Fruit fly (Drosophila melanogaster): ENCODE data around the gene spz3.

Gene spz3

DNA sequence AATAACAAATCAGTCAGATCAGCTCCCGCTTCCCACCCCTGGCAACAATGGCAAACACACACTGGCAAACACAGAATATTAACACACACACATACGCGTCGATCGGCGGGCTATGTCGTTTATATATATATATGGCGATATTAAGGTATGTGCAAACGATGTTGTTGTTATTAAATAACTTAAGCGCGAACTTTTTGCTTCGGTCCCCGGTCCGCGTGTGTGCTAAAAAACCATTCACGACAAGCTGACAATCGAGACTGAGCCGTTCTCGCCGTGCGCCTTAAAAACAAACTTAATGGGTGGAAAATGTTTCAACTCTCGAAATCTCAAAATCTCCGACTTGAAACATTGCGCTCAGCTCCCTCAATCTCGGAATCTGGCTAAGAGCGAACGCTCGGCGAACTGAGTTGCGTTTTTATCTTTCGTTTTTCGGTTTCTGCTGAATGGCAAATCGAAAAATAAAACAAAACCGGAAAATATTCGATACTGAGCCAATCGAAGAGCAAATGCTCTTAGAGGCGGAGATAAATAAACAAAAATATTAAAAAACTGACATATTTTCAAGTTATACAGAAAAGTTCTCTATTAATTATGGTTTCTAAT lies at the start of gene spz3:
Gene spz3 (minus strand): TSS at position 261 of the 603 bp plus-strand sequence.
- TF ChIP-seq CG14655 (GFP tag; optimal IDR thresholded peaks at IDR 0.05) = peak; percentile 5
- peak; percentile 87 for TF ChIP-seq CG13204 (GFP tag; optimal IDR thresholded peaks at IDR 0.05)
- peak; percentile 54; the same call in 1 of the 2 replicates for TF ChIP-seq rn (GFP tag; IDR thresholded peaks at IDR 0.05)
- TF ChIP-seq CG15710 (tag; optimal IDR thresholded peaks at IDR 0.05) = peak; percentile 68
- TF ChIP-seq CG8159 (tag; optimal IDR thresholded peaks at IDR 0.05) = peak; percentile 69
- peak; percentile 64 for TF ChIP-seq CG32121 (GFP tag; IDR thresholded peaks at IDR 0.05)
- TF ChIP-seq CG17806 (tag; optimal IDR thresholded peaks at IDR 0.05) = peak; percentile 61
- TF ChIP-seq CG9948 (tag; optimal IDR thresholded peaks at IDR 0.05) = peak; percentile 38
- TF ChIP-seq CG10348 (GFP tag; IDR thresholded peaks at IDR 0.05) = no peak
- peak; percentile 65 for TF ChIP-seq Snoo (tag; optimal IDR thresholded peaks at IDR 0.05)
- peak; percentile 61 for TF ChIP-seq Pif1B (GFP tag; optimal IDR thresholded peaks at IDR 0.05)
- TF ChIP-seq CG4496 (GFP tag; IDR thresholded peaks at IDR 0.05) = peak; percentile 83
- TF ChIP-seq gl (tag; optimal IDR thresholded peaks at IDR 0.05) = peak; percentile 91
- peak; percentile 81 for TF ChIP-seq Ets98B (GFP tag; IDR thresholded peaks at IDR 0.05)
- peak; percentile 75 for TF ChIP-seq CG34367 (tag; optimal IDR thresholded peaks at IDR 0.05)
- no peak for TF ChIP-seq CG8301 (tag; optimal IDR thresholded peaks at IDR 0.05)
- peak; percentile 74 for TF ChIP-seq Pif1A (GFP tag; optimal IDR thresholded peaks at IDR 0.05)
- TF ChIP-seq fd96Ca (GFP tag; IDR thresholded peaks at IDR 0.05) = peak; percentile 55; the same call in 1 of the 3 replicates
- TF ChIP-seq EcR (GFP tag; optimal IDR thresholded peaks at IDR 0.05) = peak; percentile 51
- TF ChIP-seq CG12605 (GFP tag; IDR thresholded peaks at IDR 0.05) = peak; percentile 87
- TF ChIP-seq D1 (tag; optimal IDR thresholded peaks at IDR 0.05) = no peak

dm6 chr2L:7926288-7927061 lies 47.1 kb upstream of the spz3 start:
- no peak for TF ChIP-seq EcR (GFP tag; optimal IDR thresholded peaks at IDR 0.05)
- peak; percentile 24; the same call in 2 of the 3 replicates for TF ChIP-seq fd96Ca (GFP tag; IDR thresholded peaks at IDR 0.05)
- TF ChIP-seq CG9948 (tag; optimal IDR thresholded peaks at IDR 0.05) = peak; percentile 3
- peak; percentile 59 for TF ChIP-seq gl (tag; optimal IDR thresholded peaks at IDR 0.05)
- peak; percentile 21 for TF ChIP-seq CG17806 (tag; optimal IDR thresholded peaks at IDR 0.05)
- TF ChIP-seq CG14655 (GFP tag; optimal IDR thresholded peaks at IDR 0.05) = peak; percentile 69
- TF ChIP-seq CG34367 (tag; optimal IDR thresholded peaks at IDR 0.05) = peak; percentile 11
- peak; percentile 10 for TF ChIP-seq CG15710 (tag; optimal IDR thresholded peaks at IDR 0.05)
- TF ChIP-seq D1 (tag; optimal IDR thresholded peaks at IDR 0.05) = no peak
- TF ChIP-seq Pif1B (GFP tag; optimal IDR thresholded peaks at IDR 0.05) = peak; percentile 42
- peak; percentile 20 for TF ChIP-seq Ets98B (GFP tag; IDR thresholded peaks at IDR 0.05)
- TF ChIP-seq Pif1A (GFP tag; optimal IDR thresholded peaks at IDR 0.05) = peak; percentile 72
- peak; percentile 83 for TF ChIP-seq CG12605 (GFP tag; IDR thresholded peaks at IDR 0.05)
- no peak for TF ChIP-seq CG10348 (GFP tag; IDR thresholded peaks at IDR 0.05)
- peak; percentile 45 for TF ChIP-seq CG32121 (GFP tag; IDR thresholded peaks at IDR 0.05)
- TF ChIP-seq CG8301 (tag; optimal IDR thresholded peaks at IDR 0.05) = peak; percentile 54
- TF ChIP-seq CG8159 (tag; optimal IDR thresholded peaks at IDR 0.05) = no peak
- peak; percentile 36 for TF ChIP-seq Snoo (tag; optimal IDR thresholded peaks at IDR 0.05)
- peak; percentile 54; the same call in 1 of the 3 replicates for TF ChIP-seq CG4496 (GFP tag; IDR thresholded peaks at IDR 0.05)
- no peak for TF ChIP-seq rn (GFP tag; IDR thresholded peaks at IDR 0.05)

DNA sequence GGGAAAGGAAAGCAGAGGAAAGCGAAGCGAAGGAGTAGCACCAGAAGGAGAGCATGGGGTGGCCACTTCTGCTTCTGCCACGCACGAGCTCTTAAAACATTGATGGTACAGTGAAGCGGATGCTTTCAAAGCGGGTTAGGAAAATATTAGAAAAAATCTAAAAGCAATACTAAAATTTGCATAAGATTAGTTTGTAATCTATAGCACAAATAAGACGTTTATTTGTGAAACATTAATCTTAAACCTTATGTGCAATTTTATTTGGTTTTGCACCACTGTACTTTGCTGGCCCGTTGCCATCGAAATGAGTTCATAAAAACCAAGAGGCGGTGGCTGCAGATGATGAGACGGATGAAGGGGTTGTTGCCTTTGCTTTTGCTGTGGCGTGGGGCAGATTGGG lies 46.0 kb upstream of the spz3 start:
- peak; percentile 79 for TF ChIP-seq D1 (tag; optimal IDR thresholded peaks at IDR 0.05)
- TF ChIP-seq Snoo (tag; optimal IDR thresholded peaks at IDR 0.05) = peak; percentile 86
- TF ChIP-seq CG17806 (tag; optimal IDR thresholded peaks at IDR 0.05) = peak; percentile 96
- TF ChIP-seq CG15710 (tag; optimal IDR thresholded peaks at IDR 0.05) = peak; percentile 94
- peak; percentile 95 for TF ChIP-seq CG34367 (tag; optimal IDR thresholded peaks at IDR 0.05)
- peak; percentile 98 for TF ChIP-seq CG14655 (GFP tag; optimal IDR thresholded peaks at IDR 0.05)
- TF ChIP-seq EcR (GFP tag; optimal IDR thresholded peaks at IDR 0.05) = peak; percentile 45
- TF ChIP-seq CG12605 (GFP tag; IDR thresholded peaks at IDR 0.05) = peak; percentile 97
- peak; percentile 98 for TF ChIP-seq Ets98B (GFP tag; IDR thresholded peaks at IDR 0.05)
- peak; percentile 92 for TF ChIP-seq rn (GFP tag; IDR thresholded peaks at IDR 0.05)
- TF ChIP-seq CG8301 (tag; optimal IDR thresholded peaks at IDR 0.05) = peak; percentile 98
- TF ChIP-seq CG8159 (tag; optimal IDR thresholded peaks at IDR 0.05) = peak; percentile 94
- TF ChIP-seq Pif1B (GFP tag; optimal IDR thresholded peaks at IDR 0.05) = peak; percentile 95
- TF ChIP-seq CG9948 (tag; optimal IDR thresholded peaks at IDR 0.05) = peak; percentile 96
- peak; percentile 97 for TF ChIP-seq fd96Ca (GFP tag; IDR thresholded peaks at IDR 0.05)
- TF ChIP-seq CG10348 (GFP tag; IDR thresholded peaks at IDR 0.05) = peak; percentile 78
- TF ChIP-seq CG4496 (GFP tag; IDR thresholded peaks at IDR 0.05) = peak; percentile 98
- peak; percentile 97 for TF ChIP-seq Pif1A (GFP tag; optimal IDR thresholded peaks at IDR 0.05)
- peak; percentile 92 for TF ChIP-seq gl (tag; optimal IDR thresholded peaks at IDR 0.05)
- peak; percentile 89 for TF ChIP-seq CG13204 (GFP tag; optimal IDR thresholded peaks at IDR 0.05)
- TF ChIP-seq CG32121 (GFP tag; IDR thresholded peaks at IDR 0.05) = peak; percentile 96

DNA sequence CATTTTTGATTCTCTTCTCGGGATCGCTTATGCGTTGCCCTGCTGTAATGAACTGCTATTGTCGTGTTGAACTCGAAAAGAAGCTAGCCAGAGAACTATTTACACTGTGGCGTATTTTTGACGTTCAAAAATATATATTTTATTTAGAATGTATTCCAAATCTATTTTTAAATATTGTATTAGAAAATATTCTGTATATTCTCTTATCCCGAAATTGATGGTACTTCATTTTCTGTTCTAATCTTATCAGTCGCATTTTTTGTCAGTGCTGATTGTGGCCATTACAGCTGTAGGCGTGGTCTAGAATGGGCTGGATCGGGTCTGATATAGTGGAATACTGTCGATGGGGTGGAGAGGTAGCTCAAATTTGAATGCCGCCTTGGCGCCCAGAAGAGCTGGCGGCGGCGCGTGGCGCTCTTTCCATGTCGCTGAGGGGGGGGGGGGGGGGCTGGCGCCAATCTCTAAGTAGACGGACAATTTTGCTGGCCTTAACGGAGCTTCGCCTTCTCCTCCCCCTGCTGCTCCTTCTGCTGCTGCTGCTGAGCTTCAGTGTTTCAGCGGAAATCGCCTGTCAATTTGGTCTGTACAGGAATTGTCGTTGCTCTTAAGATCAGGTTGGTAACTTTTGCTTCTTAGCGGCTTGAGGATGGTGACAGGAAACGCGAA lies 44.4 kb upstream of the spz3 start:
- no peak for TF ChIP-seq CG12605 (GFP tag; IDR thresholded peaks at IDR 0.05)
- TF ChIP-seq CG8159 (tag; optimal IDR thresholded peaks at IDR 0.05) = peak; percentile 54
- TF ChIP-seq EcR (GFP tag; optimal IDR thresholded peaks at IDR 0.05) = no peak
- TF ChIP-seq CG14655 (GFP tag; optimal IDR thresholded peaks at IDR 0.05) = peak; percentile 49
- TF ChIP-seq CG8301 (tag; optimal IDR thresholded peaks at IDR 0.05) = peak; percentile 20
- TF ChIP-seq Pif1A (GFP tag; optimal IDR thresholded peaks at IDR 0.05) = peak; percentile 26
- peak; percentile 77 for TF ChIP-seq CG15710 (tag; optimal IDR thresholded peaks at IDR 0.05)
- TF ChIP-seq CG34367 (tag; optimal IDR thresholded peaks at IDR 0.05) = peak; percentile 64
- TF ChIP-seq Ets98B (GFP tag; IDR thresholded peaks at IDR 0.05) = no peak
- TF ChIP-seq CG9948 (tag; optimal IDR thresholded peaks at IDR 0.05) = peak; percentile 43
- TF ChIP-seq Pif1B (GFP tag; optimal IDR thresholded peaks at IDR 0.05) = no peak
- TF ChIP-seq CG17806 (tag; optimal IDR thresholded peaks at IDR 0.05) = peak; percentile 29

Measured in whole organism, pupa.